Worm (Caenorhabditis elegans): Measurements from ENCODE around the gene gst-39.

ce11 chrII:15220116-15220515 lies 48.4 kb upstream of the gst-39 start:
- no peak for TF ChIP-seq ceh-82 (tag; optimal IDR thresholded peaks at IDR 0.05)
- no peak for TF ChIP-seq unc-39 (tag; optimal IDR thresholded peaks at IDR 0.05)
- no peak for TF ChIP-seq nhr-77 (tag; optimal IDR thresholded peaks at IDR 0.05)
- no peak for TF ChIP-seq hlh-30 (tag; optimal IDR thresholded peaks at IDR 0.05; ENCODE audit: insufficient read depth)
- no peak for TF ChIP-seq unc-62 (GFP tag; optimal IDR thresholded peaks at IDR 0.05 in 1 of 2)
- no peak for TF ChIP-seq unc-62 (tag; optimal IDR thresholded peaks at IDR 0.05)
- TF ChIP-seq unc-130 (GFP tag; optimal IDR thresholded peaks at IDR 0.05): no peak
- no peak for TF ChIP-seq ama-1 (optimal IDR thresholded peaks at IDR 0.05)
- TF ChIP-seq nhr-41 (GFP tag; IDR thresholded peaks at IDR 0.05): no peak
- TF ChIP-seq zag-1 (tag; optimal IDR thresholded peaks at IDR 0.05): no peak
- no peak for TF ChIP-seq daf-16 (GFP tag; optimal IDR thresholded peaks at IDR 0.05)
- no peak for TF ChIP-seq daf-16 (tag; optimal IDR thresholded peaks at IDR 0.05)
